Worm (Caenorhabditis elegans) whole organism, L4/young adult: ENCODE measurements around the gene F53A9.6.

Experiments
- dao-5 ChIP-seq: sonication (generic microtip); optimal IDR thresholded peaks from 2 replicates; lab custom pipeline; 2016; ENCODE audit warnings: missing genotype, missing genetic modification characterization, moderate library complexity, missing compliant biosample characterization
- him-1 ChIP-seq: sonication (generic microtip); optimal IDR thresholded peaks from 2 replicates; lab custom pipeline; 2016; ENCODE audit warnings: missing genotype, missing genetic modification reagents, missing genetic modification characterization, missing compliant biosample characterization

DNA sequence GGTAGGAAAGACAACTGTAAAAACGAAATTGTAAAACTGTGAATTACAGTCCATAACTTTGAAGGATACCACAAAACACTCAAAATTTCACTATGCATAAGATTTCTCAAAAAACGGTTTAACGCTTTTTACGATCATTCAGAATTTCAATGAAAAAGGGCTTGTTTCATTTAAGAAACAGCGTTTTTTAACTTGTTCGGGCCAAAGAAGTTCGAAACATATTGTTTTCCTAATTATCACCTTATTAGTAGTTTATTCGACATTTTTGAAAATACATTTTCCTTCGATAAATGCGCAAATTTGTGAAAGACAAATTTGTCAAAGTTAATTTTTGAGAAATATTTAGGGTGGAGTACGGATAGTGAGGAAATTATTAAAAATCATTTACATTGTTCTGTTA is 8.8 kb downstream of the F53A9.6 start:
- TF ChIP-seq dao-5 (tag; lab: Kevin White, UChicago) (no peak), him-1 (tag; lab: Kevin White, UChicago) (no peak)
